Worm (Caenorhabditis elegans) whole organism, L1 larva: ENCODE results near the gene col-146.

Experiments used
- ama-1 ChIP-seq: fragments of 150-350 bp; optimal IDR thresholded peaks from 2 replicates; lab custom pipeline; 2014
- egl-27 ChIP-seq, 2 experiments: fragments of 150-350 bp in 1 of 2; sonication (generic microtip); optimal IDR thresholded peaks; 3 replicates each; lab custom pipeline; 2017 to 2018; ENCODE audit warnings: missing biosample characterization in 2 of 2, missing genetic modification characterization in 2 of 2, missing genetic modification reagents in 2 of 2
- elt-3 ChIP-seq, 6 experiments: fragments of 150-350 bp in 1 of 6; sonication (generic microtip); optimal IDR thresholded peaks; 2 replicates each; lab custom pipeline; 2017 to 2018; ENCODE audit warnings: missing biosample characterization in 6 of 6, missing genetic modification characterization in 6 of 6, inconsistent platforms in 1 of 6
- fkh-10 ChIP-seq: sonication (generic microtip); optimal IDR thresholded peaks from 2 replicates; lab custom pipeline; 2017; ENCODE audit warnings: missing biosample characterization, missing genetic modification reagents, missing genetic modification characterization
- fos-1 ChIP-seq: fragments of 150-350 bp; optimal IDR thresholded peaks from 2 replicates; lab custom pipeline; 2014; ENCODE audit warnings: missing biosample characterization, missing genetic modification characterization
- jun-1 ChIP-seq: fragments of 150-350 bp; optimal IDR thresholded peaks from 2 replicates; lab custom pipeline; 2014; ENCODE audit warnings: missing biosample characterization, missing genetic modification reagents, missing genetic modification characterization
- nhr-20 ChIP-seq: sonication (generic microtip); optimal IDR thresholded peaks from 2 replicates; lab custom pipeline; 2016; ENCODE audit warnings: mild to moderate bottlenecking, missing genetic modification characterization, missing compliant biosample characterization
- pag-3 ChIP-seq: sonication (generic microtip); optimal IDR thresholded peaks from 2 replicates; lab custom pipeline; 2017; ENCODE audit warnings: missing genetic modification characterization, mild to moderate bottlenecking, missing compliant biosample characterization, antibody characterized with exemption, borderline replicate concordance; ENCODE audit not compliant: insufficient read depth
- snpc-4 ChIP-seq: fragments of 150-350 bp; optimal IDR thresholded peaks from 2 replicates; lab custom pipeline; 2014; ENCODE audit warnings: missing biosample characterization, missing genetic modification characterization
- sptf-1 ChIP-seq: fragments of 150-350 bp; optimal IDR thresholded peaks from 2 replicates; lab custom pipeline; 2014; ENCODE audit warnings: missing biosample characterization, missing genetic modification characterization
- zag-1 ChIP-seq: fragments of 150-350 bp; optimal IDR thresholded peaks from 2 replicates; lab custom pipeline; 2014; ENCODE audit warnings: missing biosample characterization, missing genetic modification characterization

DNA sequence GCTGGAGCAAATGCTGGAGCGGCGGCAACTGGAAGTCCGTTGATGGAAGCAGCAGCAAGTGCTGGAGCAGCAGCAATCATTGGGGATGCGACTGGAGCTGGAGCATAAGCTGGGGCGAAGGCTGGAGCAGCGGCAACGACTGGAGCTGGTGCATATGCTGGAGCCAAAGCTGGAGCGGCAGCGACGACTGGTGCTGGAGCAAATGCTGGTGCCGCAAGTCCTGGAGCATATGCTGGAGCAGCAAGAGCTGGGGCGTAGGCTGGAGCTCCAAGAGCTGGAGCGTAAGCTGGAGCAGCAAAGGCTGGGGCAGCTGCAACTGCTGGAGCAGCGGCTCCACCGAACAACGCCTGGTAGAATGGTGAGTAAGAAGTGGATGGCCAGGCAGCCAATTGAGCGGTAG lies 11.3 kb upstream of the col-146 start:
- TF ChIP-seq fos-1 (tag; lab: Kevin White, UChicago) (no peak), pag-3 (tag; lab: Kevin White, UChicago) (no peak), elt-3 (tag; optimal IDR thresholded peaks at IDR 0.05; lab: Kevin White, UChicago) (no peak), zag-1 (tag; lab: Kevin White, UChicago) (no peak), jun-1 (tag; lab: Kevin White, UChicago) (no peak), snpc-4 (tag; lab: Kevin White, UChicago) (no peak), fkh-10 (GFP tag; lab: Kevin White, UChicago) (no peak), nhr-20 (no peak), ama-1 (no peak), egl-27 (tag; optimal IDR thresholded peaks at IDR 0.05; lab: Kevin White, UChicago) (no peak), sptf-1 (tag; lab: Kevin White, UChicago) (no peak)
